Fruit fly (Drosophila melanogaster) whole organism, embryonic: ENCODE data around the gene Oscillin.

Experiments used
- Ada2b ChIP-seq: fragments of 200-800 bp; sonication (Bioruptor generic); IDR thresholded peaks from 2 replicates; pipeline ENCODE4 v1.3.6; 2022; ENCODE audit warnings: missing biosample characterization, missing genetic modification characterization
- Blimp-1 ChIP-seq: fragments of 200-800 bp; sonication (Bioruptor generic); optimal IDR thresholded peaks from 3 replicates; lab custom pipeline; 2018; ENCODE audit warnings: missing biosample characterization, missing genetic modification characterization, mild to moderate bottlenecking, moderate library complexity, missing genetic modification reagents
- CG10267 ChIP-seq: fragments of 200-800 bp; sonication (Bioruptor generic); optimal IDR thresholded peaks from 2 replicates; lab custom pipeline; 2018; ENCODE audit warnings: missing biosample characterization, mild to moderate bottlenecking, missing genetic modification characterization, moderate library complexity
- CG10654 ChIP-seq: fragments of 200-800 bp; sonication (Bioruptor generic); optimal IDR thresholded peaks from 2 replicates; lab custom pipeline; 2016; ENCODE audit warnings: missing biosample characterization, missing genetic modification characterization
- CG10959 ChIP-seq: fragments of 200-800 bp; sonication (Bioruptor generic); IDR thresholded peaks from 2 replicates; pipeline ENCODE4 v1.3.6; 2022; ENCODE audit warnings: missing biosample characterization, missing genetic modification characterization
- CG11696 ChIP-seq: fragments of 200-800 bp; sonication (Bioruptor generic); IDR thresholded peaks from 2 replicates; pipeline ENCODE4 v1.3.6; 2022; ENCODE audit warnings: missing biosample characterization, missing genetic modification characterization
- CG12299 ChIP-seq: fragments of 200-800 bp; sonication (Bioruptor generic); optimal IDR thresholded peaks from 2 replicates; lab custom pipeline; 2018; ENCODE audit warnings: missing biosample characterization, mild to moderate bottlenecking, missing genetic modification characterization
- CG14710 ChIP-seq: fragments of 200-800 bp; sonication (Bioruptor generic); optimal IDR thresholded peaks from 3 replicates; lab custom pipeline; 2019; ENCODE audit warnings: missing biosample characterization, mild to moderate bottlenecking, missing genetic modification characterization, moderate library complexity
- CG17359 ChIP-seq: fragments of 200-800 bp; sonication (Bioruptor generic); optimal IDR thresholded peaks from 3 replicates; lab custom pipeline; 2018; ENCODE audit warnings: missing biosample characterization, mild to moderate bottlenecking, missing genetic modification characterization, moderate library complexity
- CG2875 ChIP-seq: fragments of 200-800 bp; sonication (Bioruptor generic); optimal IDR thresholded peaks from 2 replicates; lab custom pipeline; 2017; ENCODE audit warnings: missing biosample characterization, mild to moderate bottlenecking, missing genetic modification characterization, missing genetic modification reagents
- CG30431 ChIP-seq: fragments of 200-800 bp; sonication (Bioruptor generic); optimal IDR thresholded peaks from 2 replicates; lab custom pipeline; 2017; ENCODE audit warnings: missing biosample characterization, missing genetic modification characterization
- CG31224 ChIP-seq: fragments of 200-800 bp; sonication (Bioruptor generic); IDR thresholded peaks from 2 replicates; pipeline ENCODE4 v1.3.6; 2022; ENCODE audit warnings: missing biosample characterization, missing genetic modification characterization
- CG34224 ChIP-seq: fragments of 200-800 bp; sonication (Bioruptor generic); IDR thresholded peaks from 3 replicates; pipeline ENCODE4 v1.3.6; 2022; ENCODE audit warnings: missing biosample characterization, missing genetic modification characterization; ENCODE audit not compliant: partially characterized antibody
- CG34422 ChIP-seq: fragments of 200-800 bp; sonication (Bioruptor generic); IDR thresholded peaks from 3 replicates; pipeline ENCODE4 v1.3.6; 2022; ENCODE audit warnings: missing biosample characterization, missing genetic modification characterization
- CG6689 ChIP-seq: fragments of 200-800 bp; sonication (Bioruptor generic); IDR thresholded peaks from 2 replicates; pipeline ENCODE4 v1.3.6; 2022; ENCODE audit warnings: missing biosample characterization, missing genetic modification characterization
- CG7271 ChIP-seq: fragments of 200-800 bp; sonication (Bioruptor generic); optimal IDR thresholded peaks from 2 replicates; lab custom pipeline; 2018; ENCODE audit warnings: missing biosample characterization, mild to moderate bottlenecking, missing genetic modification characterization, moderate library complexity
- CG8924 ChIP-seq: fragments of 200-800 bp; optimal IDR thresholded peaks from 3 replicates; lab custom pipeline; 2019; ENCODE audit warnings: missing biosample characterization, mild to moderate bottlenecking, missing genetic modification characterization, moderate library complexity
- CHES-1-like ChIP-seq: fragments of 200-800 bp; sonication (Bioruptor generic); optimal IDR thresholded peaks from 2 replicates; lab custom pipeline; 2016; ENCODE audit warnings: missing biosample characterization, missing genetic modification characterization
- CTCF ChIP-seq: fragments of 200-800 bp; sonication (Bioruptor generic); optimal IDR thresholded peaks from 2 replicates; lab custom pipeline; 2017; ENCODE audit warnings: missing biosample characterization, mild to moderate bottlenecking, missing genetic modification characterization, moderate library complexity
- CrebB ChIP-seq: fragments of 200-800 bp; sonication (Bioruptor generic); optimal IDR thresholded peaks from 3 replicates; lab custom pipeline; 2018; ENCODE audit warnings: missing biosample characterization, mild to moderate bottlenecking, missing genetic modification characterization
- Dek ChIP-seq: fragments of 200-800 bp; sonication (Bioruptor generic); optimal IDR thresholded peaks from 3 replicates; lab custom pipeline; 2019; ENCODE audit warnings: missing biosample characterization, mild to moderate bottlenecking, missing genetic modification characterization, moderate library complexity
- Doc3 ChIP-seq: fragments of 200-800 bp; sonication (Bioruptor generic); IDR thresholded peaks from 3 replicates; pipeline ENCODE4 v1.3.6; 2022; ENCODE audit warnings: missing biosample characterization, missing genetic modification characterization; ENCODE audit not compliant: partially characterized antibody
- Ets97D ChIP-seq: fragments of 200-800 bp; sonication (Bioruptor generic); optimal IDR thresholded peaks from 3 replicates; lab custom pipeline; 2016; ENCODE audit warnings: missing biosample characterization, missing genetic modification characterization
- HLH54F ChIP-seq: fragments of 200-800 bp; sonication (Bioruptor generic); optimal IDR thresholded peaks from 3 replicates; lab custom pipeline; 2016; ENCODE audit warnings: missing biosample characterization, missing genetic modification characterization
- Hmx ChIP-seq: fragments of 200-800 bp; sonication (Bioruptor generic); optimal IDR thresholded peaks from 2 replicates; lab custom pipeline; 2016; ENCODE audit warnings: missing biosample characterization, missing genetic modification characterization
- Hr39 ChIP-seq: fragments of >200 bp; optimal IDR thresholded peaks from 2 replicates; lab custom pipeline; 2017
- Hr78 ChIP-seq, 2 experiments: fragments of 200-800 bp in 1 of 2; fragments of >200 bp in 1 of 2; sonication (Bioruptor generic) in 1 of 2; optimal IDR thresholded peaks; 2 replicates each; lab custom pipeline; 2017 to 2019; ENCODE audit warnings: missing biosample characterization in 2 of 2, missing genetic modification characterization in 2 of 2, mild to moderate bottlenecking in 1 of 2, moderate library complexity in 1 of 2
- Med ChIP-seq: fragments of 200-800 bp; sonication (Bioruptor generic); peaks from one replicate; lab custom pipeline; 2016; ENCODE audit warnings: missing biosample characterization, missing genetic modification characterization, mild to moderate bottlenecking, inconsistent platforms, moderate library complexity
- Myb ChIP-seq: fragments of 200-800 bp; sonication (Bioruptor generic); optimal IDR thresholded peaks from 2 replicates; lab custom pipeline; 2016; ENCODE audit warnings: missing biosample characterization, missing genetic modification characterization
- Oli ChIP-seq: fragments of 200-800 bp; sonication (Bioruptor generic); optimal IDR thresholded peaks from 2 replicates; lab custom pipeline; 2018; ENCODE audit warnings: missing biosample characterization, mild to moderate bottlenecking, missing genetic modification characterization, moderate library complexity
- Scr ChIP-seq: fragments of 200-800 bp; sonication (Bioruptor generic); IDR thresholded peaks from 2 replicates; pipeline ENCODE4 v1.3.6; 2022; ENCODE audit warnings: missing biosample characterization, missing genetic modification characterization; ENCODE audit not compliant: partially characterized antibody
- Side ChIP-seq: fragments of 200-800 bp; sonication (Bioruptor generic); optimal IDR thresholded peaks from 2 replicates; lab custom pipeline; 2016; ENCODE audit warnings: missing biosample characterization, missing genetic modification characterization
- Tbp ChIP-seq: fragments of >200 bp; optimal IDR thresholded peaks from 2 replicates; lab custom pipeline; 2018; ENCODE audit warnings: missing biosample characterization, missing genetic modification characterization
- Xrp1 ChIP-seq: fragments of 200-800 bp; sonication (Bioruptor generic); IDR thresholded peaks from 2 replicates; pipeline ENCODE4 v1.3.6; 2022; ENCODE audit warnings: missing biosample characterization, missing genetic modification characterization
- ara ChIP-seq: fragments of 200-800 bp; sonication (Bioruptor generic); IDR thresholded peaks from 2 replicates; pipeline ENCODE4 v1.3.6; 2022; ENCODE audit warnings: missing biosample characterization, missing genetic modification characterization
- ato ChIP-seq: fragments of 200-800 bp; sonication (Bioruptor generic); IDR thresholded peaks from 2 replicates; pipeline ENCODE4 v1.3.6; 2022; ENCODE audit warnings: missing biosample characterization, missing genetic modification characterization; ENCODE audit not compliant: partially characterized antibody
- caup ChIP-seq: fragments of 200-800 bp; sonication (Bioruptor generic); optimal IDR thresholded peaks from 3 replicates; lab custom pipeline; 2017; ENCODE audit warnings: missing biosample characterization, mild to moderate bottlenecking, missing genetic modification characterization, moderate library complexity; ENCODE audit not compliant: severe bottlenecking
- da ChIP-seq: fragments of 200-800 bp; sonication (Bioruptor generic); optimal IDR thresholded peaks from 2 replicates; lab custom pipeline; 2016; ENCODE audit warnings: missing biosample characterization, missing genetic modification characterization
- dimm ChIP-seq: fragments of 200-800 bp; sonication (Bioruptor generic); IDR thresholded peaks from 2 replicates; pipeline ENCODE4 v1.3.6; 2022; ENCODE audit warnings: missing biosample characterization, missing genetic modification characterization
- dmrt99B ChIP-seq: fragments of 200-800 bp; sonication (Bioruptor generic); optimal IDR thresholded peaks from 2 replicates; lab custom pipeline; 2018; ENCODE audit warnings: missing biosample characterization, mild to moderate bottlenecking, missing genetic modification characterization, moderate library complexity
- dpn ChIP-seq, 2 experiments: fragments of 200-800 bp; sonication (Bioruptor generic); optimal IDR thresholded peaks; 3 replicates each; lab custom pipeline; 2016; ENCODE audit warnings: missing biosample characterization in 2 of 2, missing genetic modification characterization in 2 of 2
- ewg ChIP-seq: fragments of 200-800 bp; sonication (Bioruptor generic); optimal IDR thresholded peaks from 3 replicates; lab custom pipeline; 2017; ENCODE audit warnings: mild to moderate bottlenecking, missing biosample characterization, missing genetic modification reagents, missing genetic modification characterization
- gce ChIP-seq: fragments of 200-800 bp; sonication (Bioruptor generic); IDR thresholded peaks from 3 replicates; pipeline ENCODE4 v1.3.6; 2022; ENCODE audit warnings: missing biosample characterization, missing genetic modification characterization
- gem ChIP-seq: fragments of 200-800 bp; sonication (Bioruptor generic); optimal IDR thresholded peaks from 2 replicates; lab custom pipeline; 2019; ENCODE audit warnings: missing biosample characterization, mild to moderate bottlenecking, missing genetic modification characterization, moderate library complexity
- ham ChIP-seq: fragments of 200-800 bp; sonication (Bioruptor generic); IDR thresholded peaks from 2 replicates; pipeline ENCODE4 v1.3.6; 2022; ENCODE audit warnings: missing biosample characterization, missing genetic modification characterization
- jigr1 ChIP-seq: fragments of 200-800 bp; sonication (Bioruptor generic); IDR thresholded peaks from 3 replicates; pipeline ENCODE4 v1.3.6; 2022; ENCODE audit warnings: missing biosample characterization, missing genetic modification characterization
- jumu ChIP-seq: fragments of 200-800 bp; sonication (Bioruptor generic); optimal IDR thresholded peaks from 3 replicates; lab custom pipeline; 2016; ENCODE audit warnings: missing biosample characterization, missing genetic modification characterization
- nmo ChIP-seq: fragments of 200-800 bp; sonication (Bioruptor generic); optimal IDR thresholded peaks from 2 replicates; lab custom pipeline; 2018; ENCODE audit warnings: missing biosample characterization, mild to moderate bottlenecking, missing genetic modification characterization, moderate library complexity
- otp ChIP-seq: fragments of 200-800 bp; sonication (Bioruptor generic); IDR thresholded peaks from 3 replicates; pipeline ENCODE4, ENCODE4 v1.3.6; 2022; ENCODE audit warnings: missing biosample characterization, missing genetic modification characterization
- pho ChIP-seq: fragments of 200-800 bp; sonication (Bioruptor generic); optimal IDR thresholded peaks from 2 replicates; lab custom pipeline; 2016; ENCODE audit warnings: missing biosample characterization, missing genetic modification characterization
- wdn ChIP-seq: fragments of 200-800 bp; sonication (Bioruptor generic); IDR thresholded peaks from 2 replicates; pipeline ENCODE4 v1.3.6; 2022; ENCODE audit warnings: missing biosample characterization, missing genetic modification characterization

Oscillin gene

DNA sequence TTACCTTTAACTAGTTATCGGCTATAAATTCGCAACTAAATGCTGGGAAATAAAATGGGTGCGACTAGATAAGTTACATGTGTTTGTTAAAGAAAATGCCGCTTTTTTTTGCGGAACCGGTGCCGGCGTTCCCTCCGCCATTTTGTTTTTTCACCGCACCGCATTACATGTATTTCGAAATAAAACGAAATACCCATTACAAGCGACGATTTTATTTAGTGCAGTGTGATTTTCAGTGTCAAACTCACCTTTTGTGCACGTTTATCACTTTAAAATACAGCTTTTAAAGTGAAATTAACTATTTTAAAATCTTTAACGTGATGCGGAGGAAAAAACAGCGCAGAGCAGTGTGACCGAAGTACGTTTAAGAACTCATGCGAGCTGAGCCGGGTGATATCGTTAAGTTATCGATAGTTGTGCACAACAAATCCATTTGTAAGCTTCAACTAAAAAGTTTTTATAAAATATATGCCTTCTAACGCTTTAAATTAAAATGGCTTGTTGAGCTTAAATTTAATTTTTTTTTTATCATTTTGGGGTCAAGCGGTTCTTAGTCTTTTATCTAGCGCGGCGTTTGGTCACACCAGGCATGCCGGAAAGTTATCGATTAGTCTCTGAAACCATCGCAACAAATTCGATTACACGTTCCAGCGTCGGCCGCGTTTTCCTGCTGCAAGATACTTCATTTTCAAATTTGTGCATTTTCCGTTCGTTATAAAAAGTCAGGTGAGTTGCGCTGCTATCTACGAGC lies 4.8 kb upstream of the Oscillin start, which contains the start of the genes Hel25E and Lam (continued):
- TF ChIP-seq nmo: peak; percentile 75
- peak; percentile 42 for TF ChIP-seq CHES-1-like
- peak; percentile 79 for TF ChIP-seq CG14710 (tag; lab: Kevin White, UChicago)
- no peak for TF ChIP-seq CrebB (tag; lab: Kevin White, UChicago)
- TF ChIP-seq dimm: no peak
- no peak for TF ChIP-seq Oli (tag; lab: Kevin White, UChicago)
- no peak for TF ChIP-seq jigr1
- TF ChIP-seq CG17359 (tag; lab: Kevin White, UChicago): peak; percentile 94
- TF ChIP-seq Med (GFP tag; lab: Kevin White, UChicago): peak; percentile 81
- TF ChIP-seq Ets97D (GFP tag; lab: Kevin White, UChicago): peak; percentile 82
- TF ChIP-seq Ada2b (GFP tag; lab: Robert Waterston, UW): no peak
- TF ChIP-seq CG11696 (GFP tag; lab: Robert Waterston, UW): no peak
- TF ChIP-seq otp (GFP tag; lab: Robert Waterston, UW): no peak
- no peak for TF ChIP-seq Blimp-1 (GFP tag; lab: Kevin White, UChicago)
- TF ChIP-seq ewg (GFP tag; lab: Kevin White, UChicago): peak; percentile 32
- peak; percentile 79; the same call in 1 of the 3 replicates for TF ChIP-seq CG34422 (GFP tag; lab: Robert Waterston, UW)
- no peak for TF ChIP-seq CG8924
- no peak for TF ChIP-seq CG10959 (GFP tag; lab: Robert Waterston, UW)
- peak in 1 of 2 experiments; percentile 11 for TF ChIP-seq dpn (GFP tag; optimal IDR thresholded peaks at IDR 0.05; lab: Kevin White, UChicago)
- no peak for TF ChIP-seq Hmx (GFP tag; lab: Kevin White, UChicago)
- TF ChIP-seq caup: no peak
- TF ChIP-seq CG6689 (GFP tag; lab: Robert Waterston, UW): no peak
- peak; percentile 83 for TF ChIP-seq ato (GFP tag; lab: Robert Waterston, UW)
- TF ChIP-seq Xrp1 (GFP tag; lab: Robert Waterston, UW): no peak
- TF ChIP-seq CTCF (GFP tag; lab: Kevin White, UChicago): no peak
- no peak for TF ChIP-seq CG30431 (GFP tag; lab: Kevin White, UChicago)
- TF ChIP-seq HLH54F: peak; percentile 6
- no peak for TF ChIP-seq Tbp (GFP tag; lab: Kevin White, UChicago)
- peak; percentile 69 for TF ChIP-seq CG10267 (tag; lab: Kevin White, UChicago)
- no peak for TF ChIP-seq gem (tag; lab: Kevin White, UChicago)
- peak; percentile 43 for TF ChIP-seq Myb (GFP tag; lab: Kevin White, UChicago)
- no peak for TF ChIP-seq CG12299 (tag; lab: Kevin White, UChicago)
- no peak for TF ChIP-seq ham (GFP tag; lab: Robert Waterston, UW)
- TF ChIP-seq pho (GFP tag; lab: Kevin White, UChicago): no peak
- TF ChIP-seq jumu (GFP tag; lab: Kevin White, UChicago): peak; percentile 26
- TF ChIP-seq CG34224: peak; percentile 86
- TF ChIP-seq da: no peak
- TF ChIP-seq ara: no peak
- no peak for TF ChIP-seq CG7271 (tag; lab: Kevin White, UChicago)
- peak; percentile 87 for TF ChIP-seq Doc3 (GFP tag; lab: Robert Waterston, UW)
- TF ChIP-seq dmrt99B (tag; lab: Kevin White, UChicago): no peak
- TF ChIP-seq CG31224 (GFP tag; lab: Robert Waterston, UW): no peak
- TF ChIP-seq Dek: peak; percentile 17
- no peak for TF ChIP-seq Hr78 (GFP tag; optimal IDR thresholded peaks at IDR 0.05; lab: Kevin White, UChicago)
- no peak for TF ChIP-seq gce (GFP tag; lab: Robert Waterston, UW)
- TF ChIP-seq wdn (GFP tag; lab: Robert Waterston, UW): no peak
- no peak for TF ChIP-seq CG2875 (GFP tag; lab: Kevin White, UChicago)
- no peak for TF ChIP-seq Hr39 (lab: Kevin White, UChicago)
- TF ChIP-seq Side (GFP tag; lab: Kevin White, UChicago): peak; percentile 14
- TF ChIP-seq Scr (GFP tag; lab: Robert Waterston, UW): peak; percentile 91
- no peak for TF ChIP-seq CG10654 (GFP tag; lab: Kevin White, UChicago)
